Worm (Caenorhabditis elegans) whole organism, L3 larva: ENCODE data around the gene nyn-1.
A peak's percentile ranks its signal among the peaks of the same experiment; 100 is the strongest.

Experiments used
- R02D3.7 ChIP-seq: fragments of 150-350 bp; optimal IDR thresholded peaks from 2 replicates; lab custom pipeline; 2014; ENCODE audit warnings: missing biosample characterization, missing genetic modification characterization
- ZK546.5 ChIP-seq: sonication (generic microtip); optimal IDR thresholded peaks from 2 replicates; lab custom pipeline; 2017; ENCODE audit warnings: missing biosample characterization, missing genetic modification characterization
- aly-2 ChIP-seq: fragments of 150-350 bp; optimal IDR thresholded peaks from 2 replicates; lab custom pipeline; 2014; ENCODE audit warnings: missing biosample characterization, missing genetic modification characterization
- ama-1 ChIP-seq: fragments of 150-350 bp; optimal IDR thresholded peaks from 2 replicates; lab custom pipeline; 2018
- ceh-16 ChIP-seq: sonication (generic microtip); optimal IDR thresholded peaks from 2 replicates; lab custom pipeline; 2017; ENCODE audit warnings: missing biosample characterization, missing genetic modification characterization
- ceh-28 ChIP-seq: fragments of 150-350 bp; optimal IDR thresholded peaks from 2 replicates; lab custom pipeline; 2014; ENCODE audit warnings: missing biosample characterization, missing genetic modification reagents, missing genetic modification characterization
- ceh-82 ChIP-seq: fragments of 150-350 bp; optimal IDR thresholded peaks from 2 replicates; lab custom pipeline; 2014; ENCODE audit warnings: missing biosample characterization, missing genetic modification characterization
- ceh-9 ChIP-seq: sonication (generic microtip); optimal IDR thresholded peaks from 2 replicates; lab custom pipeline; 2018; ENCODE audit warnings: missing biosample characterization, missing genetic modification characterization
- daf-12 ChIP-seq: fragments of 150-350 bp; optimal IDR thresholded peaks from 2 replicates; lab custom pipeline; 2014; ENCODE audit warnings: missing biosample characterization, missing genetic modification reagents, missing genetic modification characterization
- egl-27 ChIP-seq: sonication (generic microtip); optimal IDR thresholded peaks from 4 replicates; lab custom pipeline; 2017; ENCODE audit warnings: missing biosample characterization, missing genetic modification reagents, missing genetic modification characterization
- egl-5 ChIP-seq: fragments of 150-350 bp; optimal IDR thresholded peaks from 2 replicates; lab custom pipeline; 2017; ENCODE audit warnings: missing biosample characterization, missing genetic modification reagents, missing genetic modification characterization, inconsistent platforms
- elt-1 ChIP-seq: fragments of 150-350 bp; optimal IDR thresholded peaks from 2 replicates; lab custom pipeline; 2014; ENCODE audit warnings: missing biosample characterization, missing genetic modification characterization
- elt-2 ChIP-seq: sonication (generic microtip); optimal IDR thresholded peaks from 2 replicates; lab custom pipeline; 2016; ENCODE audit warnings: missing genetic modification reagents, mild to moderate bottlenecking, missing genetic modification characterization, missing compliant biosample characterization
- elt-3 ChIP-seq, 3 experiments: fragments of 150-350 bp in 1 of 3; sonication (generic microtip) in 2 of 3; optimal IDR thresholded peaks; 2 replicates in 2 of 3; 4 replicates in 1 of 3; lab custom pipeline; 2014 to 2017; ENCODE audit warnings: missing biosample characterization in 3 of 3, missing genetic modification characterization in 3 of 3
- eor-1 ChIP-seq, 2 experiments: fragments of 150-350 bp; optimal IDR thresholded peaks; 2 replicates each; lab custom pipeline; 2014 to 2018; ENCODE audit warnings: missing biosample characterization in 2 of 2, missing genetic modification characterization in 2 of 2
- fkh-10 ChIP-seq: sonication (generic microtip); optimal IDR thresholded peaks from 2 replicates; lab custom pipeline; 2017; ENCODE audit warnings: missing biosample characterization, missing genetic modification reagents, missing genetic modification characterization
- fkh-2 ChIP-seq: fragments of 150-350 bp; optimal IDR thresholded peaks from 2 replicates; lab custom pipeline; 2014; ENCODE audit warnings: missing biosample characterization, missing genetic modification reagents, missing genetic modification characterization
- fos-1 ChIP-seq: fragments of 150-350 bp; optimal IDR thresholded peaks from 2 replicates; lab custom pipeline; 2014; ENCODE audit warnings: missing biosample characterization, missing genetic modification characterization
- hmg-11 ChIP-seq: sonication (generic microtip); optimal IDR thresholded peaks from 2 replicates; lab custom pipeline; 2016; ENCODE audit warnings: missing genetic modification characterization, missing compliant biosample characterization
- jun-1 ChIP-seq: fragments of 150-350 bp; optimal IDR thresholded peaks from 2 replicates; lab custom pipeline; 2014; ENCODE audit warnings: missing biosample characterization, missing genetic modification reagents, missing genetic modification characterization
- lin-15B ChIP-seq: fragments of 150-350 bp; optimal IDR thresholded peaks from 2 replicates; lab custom pipeline; 2014; ENCODE audit warnings: missing biosample characterization, missing genetic modification characterization
- lin-39 ChIP-seq: fragments of 150-350 bp; optimal IDR thresholded peaks from 2 replicates; lab custom pipeline; 2018; ENCODE audit warnings: missing biosample characterization, missing genetic modification reagents, missing genetic modification characterization
- lsy-12 ChIP-seq: sonication (generic microtip); optimal IDR thresholded peaks from 2 replicates; lab custom pipeline; 2016; ENCODE audit warnings: mild to moderate bottlenecking, missing genetic modification characterization, missing compliant biosample characterization
- mdl-1 ChIP-seq: fragments of 150-350 bp; optimal IDR thresholded peaks from 2 replicates; lab custom pipeline; 2014; ENCODE audit warnings: missing biosample characterization, missing genetic modification characterization
- mml-1 ChIP-seq: fragments of 150-350 bp; sonication (generic microtip); optimal IDR thresholded peaks from 3 replicates; lab custom pipeline; 2014; ENCODE audit warnings: missing biosample characterization, missing genetic modification characterization
- nfya-1 ChIP-seq: sonication (generic microtip); optimal IDR thresholded peaks from 2 replicates; lab custom pipeline; 2017; ENCODE audit warnings: missing genetic modification characterization, mild to moderate bottlenecking, missing compliant biosample characterization, antibody characterized with exemption, moderate library complexity; ENCODE audit not compliant: insufficient read depth
- nhr-11 ChIP-seq: fragments of 150-350 bp; optimal IDR thresholded peaks from 2 replicates; lab custom pipeline; 2014; ENCODE audit warnings: missing biosample characterization, missing genetic modification characterization
- nhr-12 ChIP-seq: fragments of 150-350 bp; optimal IDR thresholded peaks from 2 replicates; lab custom pipeline; 2014; ENCODE audit warnings: missing biosample characterization, missing genetic modification characterization
- nhr-23 ChIP-seq: fragments of 150-350 bp; optimal IDR thresholded peaks from 2 replicates; lab custom pipeline; 2014; ENCODE audit warnings: missing biosample characterization, missing genetic modification reagents, missing genetic modification characterization
- nhr-237 ChIP-seq: fragments of 150-350 bp; optimal IDR thresholded peaks from 2 replicates; lab custom pipeline; 2014; ENCODE audit warnings: missing biosample characterization, missing genetic modification characterization
- nhr-25 ChIP-seq: sonication (generic microtip); optimal IDR thresholded peaks from 2 replicates; lab custom pipeline; 2017; ENCODE audit warnings: missing biosample characterization, missing genetic modification characterization
- nhr-28 ChIP-seq: fragments of 150-350 bp; optimal IDR thresholded peaks from 2 replicates; lab custom pipeline; 2014; ENCODE audit warnings: missing biosample characterization, missing genetic modification characterization
- nhr-43 ChIP-seq: sonication (generic microtip); optimal IDR thresholded peaks from 2 replicates; lab custom pipeline; 2016; ENCODE audit warnings: mild to moderate bottlenecking, missing genetic modification characterization, missing compliant biosample characterization; ENCODE audit not compliant: poor library complexity, severe bottlenecking
- nhr-67 ChIP-seq: fragments of 150-350 bp; optimal IDR thresholded peaks from 2 replicates; lab custom pipeline; 2014; ENCODE audit warnings: missing biosample characterization, missing genetic modification characterization
- nhr-76 ChIP-seq: fragments of 150-350 bp; sonication (generic microtip); optimal IDR thresholded peaks from 5 replicates; lab custom pipeline; 2014; ENCODE audit warnings: missing biosample characterization, missing genetic modification characterization
- nhr-77 ChIP-seq: fragments of 150-350 bp; optimal IDR thresholded peaks from 2 replicates; lab custom pipeline; 2014; ENCODE audit warnings: missing biosample characterization, missing genetic modification characterization
- pha-4 ChIP-seq: fragments of 150-350 bp; optimal IDR thresholded peaks from 2 replicates; lab custom pipeline; 2014; ENCODE audit warnings: missing biosample characterization, missing genetic modification reagents, missing genetic modification characterization
- pqm-1 ChIP-seq: fragments of 150-350 bp; optimal IDR thresholded peaks from 2 replicates; lab custom pipeline; 2017; ENCODE audit warnings: missing biosample characterization, missing genetic modification characterization, inconsistent platforms
- sea-2 ChIP-seq: fragments of 150-350 bp; sonication (generic microtip); optimal IDR thresholded peaks from 4 replicates; lab custom pipeline; 2014; ENCODE audit warnings: missing biosample characterization, missing genetic modification reagents, missing genetic modification characterization
- skn-1 ChIP-seq: fragments of 150-350 bp; optimal IDR thresholded peaks from 2 replicates; lab custom pipeline; 2014; ENCODE audit warnings: missing biosample characterization, missing genetic modification characterization
- snpc-4 ChIP-seq: fragments of 150-350 bp; optimal IDR thresholded peaks from 2 replicates; lab custom pipeline; 2014; ENCODE audit warnings: missing biosample characterization, missing genetic modification characterization
- tbx-2 ChIP-seq: sonication (generic microtip); optimal IDR thresholded peaks from 2 replicates; lab custom pipeline; 2016; ENCODE audit warnings: mild to moderate bottlenecking, missing genetic modification characterization, missing compliant biosample characterization
- unc-39 ChIP-seq: sonication (generic microtip); optimal IDR thresholded peaks from 4 replicates; lab custom pipeline; 2017; ENCODE audit warnings: missing biosample characterization, missing genetic modification characterization
- unc-62 ChIP-seq: fragments of 150-350 bp; sonication (generic microtip); optimal IDR thresholded peaks from 4 replicates; lab custom pipeline; 2014; ENCODE audit warnings: missing biosample characterization, missing genetic modification reagents, missing genetic modification characterization
- zag-1 ChIP-seq: fragments of 150-350 bp; optimal IDR thresholded peaks from 2 replicates; lab custom pipeline; 2014; ENCODE audit warnings: missing biosample characterization, missing genetic modification characterization
- ztf-11 ChIP-seq: fragments of 150-350 bp; optimal IDR thresholded peaks from 2 replicates; lab custom pipeline; 2014; ENCODE audit warnings: missing biosample characterization, missing genetic modification characterization
- ztf-4 ChIP-seq: fragments of 150-350 bp; optimal IDR thresholded peaks from 2 replicates; lab custom pipeline; 2014; ENCODE audit warnings: missing biosample characterization, missing genetic modification characterization

nyn-1 gene

DNA sequence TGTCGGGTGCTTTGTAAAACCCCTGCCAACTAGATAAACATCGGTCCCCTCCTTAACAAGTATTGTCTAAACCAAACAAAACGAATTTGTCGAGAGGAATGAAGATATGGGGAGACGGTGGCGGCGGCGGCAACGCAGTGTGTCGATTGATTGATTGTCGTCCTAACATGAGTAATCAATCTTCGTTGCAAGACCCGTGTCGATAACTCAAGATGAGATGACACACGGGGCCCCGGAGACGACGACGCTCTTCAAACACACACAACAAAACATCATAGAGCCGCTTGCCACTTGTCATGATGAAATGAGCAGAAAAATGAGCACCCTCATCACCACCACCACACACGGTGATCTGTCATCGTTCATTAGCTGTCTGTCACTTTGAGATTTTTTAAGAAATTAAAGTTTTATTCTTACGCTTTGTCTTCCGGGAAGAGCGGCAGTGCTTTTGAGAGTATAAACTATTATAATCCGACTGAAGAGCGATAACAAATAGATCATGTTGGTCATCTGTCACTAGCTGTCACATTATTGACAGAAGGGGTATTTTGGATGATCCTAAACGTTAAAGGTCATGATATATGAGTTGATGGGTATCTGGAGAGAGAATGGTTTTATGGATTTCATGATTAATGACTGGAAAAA, 9.0 kb upstream of the nyn-1 start:
- TF ChIP-seq nhr-12 (tag; lab: Kevin White, UChicago) (no peak), nhr-43 (tag; lab: Kevin White, UChicago) (no peak), nhr-25 (tag; lab: Kevin White, UChicago) (no peak), nhr-237 (no peak), sea-2 (GFP tag; lab: Kevin White, UChicago) (no peak), skn-1 (no peak), R02D3.7 (tag; lab: Kevin White, UChicago) (no peak), lin-15B (tag; lab: Kevin White, UChicago) (no peak), egl-27 (tag; lab: Kevin White, UChicago) (no peak), elt-2 (tag; lab: Kevin White, UChicago) (no peak), nhr-77 (no peak), mdl-1 (tag; lab: Kevin White, UChicago) (no peak), fkh-10 (GFP tag; lab: Kevin White, UChicago) (no peak), nhr-28 (no peak), ceh-82 (tag; lab: Kevin White, UChicago) (no peak), pha-4 (tag; lab: Kevin White, UChicago) (no peak), tbx-2 (no peak), jun-1 (tag; lab: Kevin White, UChicago) (no peak), elt-1 (tag; lab: Kevin White, UChicago) (peak; percentile 28), zag-1 (tag; lab: Kevin White, UChicago) (no peak), eor-1 (tag; optimal IDR thresholded peaks at IDR 0.05; lab: Kevin White, UChicago) (no peak), mml-1 (tag; lab: Kevin White, UChicago) (no peak), hmg-11 (tag; lab: Kevin White, UChicago) (peak; percentile 12), unc-62 (GFP tag; lab: Kevin White, UChicago) (peak; percentile 98), nhr-67 (no peak), ztf-4 (no peak), fos-1 (no peak), ZK546.5 (tag; lab: Kevin White, UChicago) (no peak), ama-1 (lab: Kevin White, UChicago) (no peak), egl-5 (tag; lab: Kevin White, UChicago) (no peak), ceh-9 (tag; lab: Kevin White, UChicago) (no peak), nhr-76 (tag; lab: Kevin White, UChicago) (no peak), ztf-11 (tag; lab: Kevin White, UChicago) (no peak), ceh-16 (tag; lab: Kevin White, UChicago) (no peak), elt-3 (tag; optimal IDR thresholded peaks at IDR 0.05; lab: Kevin White, UChicago) (no peak), nhr-23 (tag; lab: Kevin White, UChicago) (no peak), fkh-2 (tag; lab: Kevin White, UChicago) (no peak), pqm-1 (no peak), daf-12 (tag; lab: Kevin White, UChicago) (no peak), aly-2 (tag; lab: Kevin White, UChicago) (no peak), snpc-4 (tag; lab: Kevin White, UChicago) (peak; percentile 1), nhr-11 (tag; lab: Kevin White, UChicago) (no peak), lin-39 (tag; lab: Kevin White, UChicago) (peak; percentile 99), nfya-1 (tag; lab: Kevin White, UChicago) (peak; percentile 35), ceh-28 (peak; percentile 42), lsy-12 (tag; lab: Kevin White, UChicago) (no peak), unc-39 (no peak)
